Worm (Caenorhabditis elegans): ENCODE results near the gene sur-5.

DNA sequence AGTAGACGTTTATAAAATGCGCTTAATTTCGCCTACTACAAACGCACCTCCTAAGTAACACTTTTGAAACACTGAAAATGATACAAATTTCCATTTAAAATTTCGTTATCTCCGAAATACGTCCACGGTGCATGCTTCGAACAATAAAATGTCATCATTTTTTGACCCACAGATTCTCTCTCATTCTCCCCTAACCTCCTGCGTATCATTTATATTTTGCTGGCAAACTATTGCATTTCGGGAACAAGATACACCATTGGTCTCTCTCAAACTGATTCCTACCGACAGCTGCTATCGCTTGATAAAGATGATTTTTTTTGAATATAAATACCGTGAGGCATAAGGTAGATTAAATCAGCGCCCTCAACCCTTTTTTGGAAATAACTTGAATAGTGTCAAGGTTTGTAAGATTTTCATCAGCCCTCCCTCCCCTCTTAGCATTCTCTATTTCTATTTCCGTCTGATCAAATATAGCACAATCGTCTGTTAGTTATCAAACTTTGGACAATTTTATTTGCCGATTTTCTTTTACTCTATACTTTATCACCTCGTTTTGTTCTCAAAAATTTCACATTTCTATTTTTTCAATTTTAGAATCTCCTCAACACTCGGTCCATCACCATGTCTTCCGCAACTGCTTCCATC is 35.7 kb upstream of the sur-5 start, which contains the start of gene C07D8.6:
- TF ChIP-seq T22C8.4 (GFP tag; IDR thresholded peaks at IDR 0.05): no peak
- TF ChIP-seq ztf-29 (GFP tag; IDR thresholded peaks at IDR 0.05): no peak
- TF ChIP-seq flt-1 (GFP tag; IDR thresholded peaks at IDR 0.05): no peak
- no peak for TF ChIP-seq ref-1 (GFP tag; conservative IDR thresholded peaks at IDR 0.05)
- TF ChIP-seq cog-1 (tag; optimal IDR thresholded peaks at IDR 0.05): no peak
- TF ChIP-seq ztf-23 (GFP tag; IDR thresholded peaks at IDR 0.05): no peak
